Fruit fly (Drosophila melanogaster) whole organism, embryonic: Measurements from ENCODE around the gene CG14820.
A peak's percentile ranks its signal among the peaks of the same experiment; 100 is the strongest.

Source experiments
- ATbp ChIP-seq: fragments of 200-800 bp; sonication (Bioruptor generic); optimal IDR thresholded peaks from 2 replicates; lab custom pipeline; 2017; ENCODE audit warnings: missing biosample characterization, mild to moderate bottlenecking, missing genetic modification characterization, missing genetic modification reagents
- Bgb ChIP-seq: fragments of 200-800 bp; sonication (Bioruptor generic); IDR thresholded peaks from 2 replicates; pipeline ENCODE4 v1.3.6; 2022; ENCODE audit warnings: missing biosample characterization, missing genetic modification characterization; ENCODE audit not compliant: partially characterized antibody
- CG12744 ChIP-seq: fragments of 200-800 bp; sonication (Bioruptor generic); optimal IDR thresholded peaks from 2 replicates; lab custom pipeline; 2016; ENCODE audit warnings: missing biosample characterization, missing genetic modification characterization
- CG13123 ChIP-seq: fragments of 200-800 bp; sonication (Bioruptor generic); optimal IDR thresholded peaks from 2 replicates; lab custom pipeline; 2016; ENCODE audit warnings: missing biosample characterization, missing genetic modification characterization
- CG15011 ChIP-seq: fragments of 200-800 bp; sonication (Bioruptor generic); optimal IDR thresholded peaks from 3 replicates; lab custom pipeline; 2018; ENCODE audit warnings: missing biosample characterization, mild to moderate bottlenecking, missing genetic modification characterization
- CG1603 ChIP-seq: fragments of 200-800 bp; sonication (Bioruptor generic); optimal IDR thresholded peaks from 2 replicates; lab custom pipeline; 2019; ENCODE audit warnings: missing biosample characterization, mild to moderate bottlenecking, missing genetic modification characterization, moderate library complexity
- CG17359 ChIP-seq: fragments of 200-800 bp; sonication (Bioruptor generic); optimal IDR thresholded peaks from 3 replicates; lab custom pipeline; 2018; ENCODE audit warnings: missing biosample characterization, mild to moderate bottlenecking, missing genetic modification characterization, moderate library complexity
- CG17612 ChIP-seq: fragments of 200-800 bp; sonication (Bioruptor generic); IDR thresholded peaks from 2 replicates; pipeline ENCODE4 v1.3.6; 2022; ENCODE audit warnings: missing biosample characterization, missing genetic modification characterization
- CG18262 ChIP-seq: fragments of 200-800 bp; optimal IDR thresholded peaks from 3 replicates; lab custom pipeline; 2019; ENCODE audit warnings: missing biosample characterization, mild to moderate bottlenecking, missing genetic modification characterization, moderate library complexity
- CG2678 ChIP-seq: fragments of 200-800 bp; sonication (Bioruptor generic); optimal IDR thresholded peaks from 3 replicates; lab custom pipeline; 2019; ENCODE audit warnings: missing biosample characterization, mild to moderate bottlenecking, missing genetic modification characterization, moderate library complexity
- CG34224 ChIP-seq: fragments of 200-800 bp; sonication (Bioruptor generic); IDR thresholded peaks from 3 replicates; pipeline ENCODE4 v1.3.6; 2022; ENCODE audit warnings: missing biosample characterization, missing genetic modification characterization; ENCODE audit not compliant: partially characterized antibody
- CG6175 ChIP-seq: fragments of 200-800 bp; sonication (Bioruptor generic); IDR thresholded peaks from 3 replicates; pipeline ENCODE4 v1.3.6; 2022; ENCODE audit warnings: missing biosample characterization, missing genetic modification characterization
- CG7357 ChIP-seq: fragments of 200-800 bp; sonication (Bioruptor generic); IDR thresholded peaks from 3 replicates; pipeline ENCODE4 v1.3.6; 2022; ENCODE audit warnings: missing biosample characterization, missing genetic modification characterization
- CG9797 ChIP-seq: fragments of 200-800 bp; sonication (Bioruptor generic); optimal IDR thresholded peaks from 3 replicates; lab custom pipeline; 2018; ENCODE audit warnings: missing biosample characterization, mild to moderate bottlenecking, missing genetic modification characterization
- CrebB ChIP-seq: fragments of 200-800 bp; sonication (Bioruptor generic); optimal IDR thresholded peaks from 3 replicates; lab custom pipeline; 2018; ENCODE audit warnings: missing biosample characterization, mild to moderate bottlenecking, missing genetic modification characterization
- Dip3 ChIP-seq: fragments of 200-800 bp; sonication (Bioruptor generic); optimal IDR thresholded peaks from 3 replicates; lab custom pipeline; 2016; ENCODE audit warnings: missing biosample characterization, missing genetic modification characterization
- Fer1 ChIP-seq: fragments of 200-800 bp; sonication (Bioruptor generic); optimal IDR thresholded peaks from 2 replicates; lab custom pipeline; 2017; ENCODE audit warnings: missing biosample characterization, mild to moderate bottlenecking, missing genetic modification characterization
- Gug ChIP-seq: fragments of 200-800 bp; sonication (Bioruptor generic); IDR thresholded peaks from 4 replicates; pipeline ENCODE4 v1.3.6; 2022; ENCODE audit warnings: missing biosample characterization, missing genetic modification characterization
- HHEX ChIP-seq: fragments of 200-800 bp; sonication (Bioruptor generic); optimal IDR thresholded peaks from 3 replicates; lab custom pipeline; 2017; ENCODE audit warnings: missing biosample characterization, mild to moderate bottlenecking, missing genetic modification characterization, missing genetic modification reagents
- HLH4C ChIP-seq: fragments of 200-800 bp; sonication (Bioruptor generic); IDR thresholded peaks from 3 replicates; pipeline ENCODE4 v1.3.6; 2022; ENCODE audit warnings: missing biosample characterization, missing genetic modification characterization; ENCODE audit not compliant: partially characterized antibody
- Mad ChIP-seq: fragments of 200-800 bp; sonication (Bioruptor generic); optimal IDR thresholded peaks from 2 replicates; lab custom pipeline; 2016; ENCODE audit warnings: missing biosample characterization, missing genetic modification characterization
- Max ChIP-seq: fragments of 200-800 bp; sonication (Bioruptor generic); optimal IDR thresholded peaks from 2 replicates; lab custom pipeline; 2016; ENCODE audit warnings: missing biosample characterization, mild to moderate bottlenecking, missing genetic modification characterization
- Neu2 ChIP-seq: fragments of 200-800 bp; sonication (Bioruptor generic); optimal IDR thresholded peaks from 3 replicates; lab custom pipeline; 2016; ENCODE audit warnings: missing biosample characterization, missing genetic modification characterization, borderline replicate concordance
- Opbp ChIP-seq: fragments of 200-800 bp; sonication (Bioruptor generic); IDR thresholded peaks from 3 replicates; pipeline ENCODE4 v1.3.6; 2022; ENCODE audit warnings: missing biosample characterization, missing genetic modification characterization; ENCODE audit not compliant: partially characterized antibody
- Pdp1 ChIP-seq, 2 experiments: fragments of 200-800 bp; sonication (Bioruptor generic); optimal IDR thresholded peaks; 3 replicates each; lab custom pipeline; 2016; ENCODE audit warnings: missing biosample characterization in 2 of 2, missing genetic modification characterization in 2 of 2, mild to moderate bottlenecking in 1 of 2, moderate library complexity in 1 of 2
- Ptx1 ChIP-seq: fragments of 200-800 bp; sonication (Bioruptor generic); IDR thresholded peaks from 2 replicates; pipeline ENCODE4 v1.3.6; 2022; ENCODE audit warnings: missing biosample characterization, missing genetic modification characterization
- Sry-δ ChIP-seq: fragments of 200-800 bp; sonication (Bioruptor generic); optimal IDR thresholded peaks from 2 replicates; lab custom pipeline; 2016; ENCODE audit warnings: missing biosample characterization, missing genetic modification characterization
- ci ChIP-seq: fragments of 200-800 bp; sonication (Bioruptor generic); IDR thresholded peaks from 3 replicates; pipeline ENCODE4 v1.3.6; 2022; ENCODE audit warnings: missing biosample characterization, missing genetic modification characterization
- croc ChIP-seq: fragments of 200-800 bp; sonication (Bioruptor generic); conservative IDR thresholded peaks from 3 replicates; pipeline ENCODE4 v1.3.6; 2022; ENCODE audit warnings: missing biosample characterization, missing genetic modification characterization
- cwo ChIP-seq: fragments of 200-800 bp; sonication (Bioruptor generic); optimal IDR thresholded peaks from 3 replicates; lab custom pipeline; 2017; ENCODE audit warnings: missing biosample characterization, missing genetic modification characterization, mild to moderate bottlenecking, moderate library complexity, missing genetic modification reagents
- dati ChIP-seq: fragments of 200-800 bp; sonication (Bioruptor generic); IDR thresholded peaks from 2 replicates; pipeline ENCODE4 v1.3.6; 2022; ENCODE audit warnings: missing biosample characterization, missing genetic modification characterization
- dpn ChIP-seq, 2 experiments: fragments of 200-800 bp; sonication (Bioruptor generic); optimal IDR thresholded peaks; 3 replicates each; lab custom pipeline; 2016; ENCODE audit warnings: missing biosample characterization in 2 of 2, missing genetic modification characterization in 2 of 2
- eve ChIP-seq, 2 experiments: fragments of >200 bp; optimal IDR thresholded peaks; 2 replicates each; lab custom pipeline; 2017; ENCODE audit warnings: missing biosample characterization in 2 of 2, missing genetic modification characterization in 2 of 2
- grn ChIP-seq: fragments of 200-800 bp; sonication (Bioruptor generic); optimal IDR thresholded peaks from 3 replicates; lab custom pipeline; 2017; ENCODE audit warnings: missing biosample characterization, missing genetic modification characterization
- gsb-n ChIP-seq: fragments of 200-800 bp; sonication (Bioruptor generic); optimal IDR thresholded peaks from 3 replicates; lab custom pipeline; 2018; ENCODE audit warnings: missing biosample characterization, mild to moderate bottlenecking, missing genetic modification characterization
- knrl ChIP-seq: fragments of 200-800 bp; sonication (Bioruptor generic); IDR thresholded peaks from 3 replicates; pipeline ENCODE4 v1.3.6; 2022; ENCODE audit warnings: missing biosample characterization, missing genetic modification characterization; ENCODE audit not compliant: partially characterized antibody
- mld ChIP-seq: fragments of 200-800 bp; sonication (Bioruptor generic); IDR thresholded peaks from 3 replicates; pipeline ENCODE4 v1.3.6; 2022; ENCODE audit warnings: missing biosample characterization, missing genetic modification characterization; ENCODE audit not compliant: partially characterized antibody
- nerfin-1 ChIP-seq: fragments of 200-800 bp; sonication (Bioruptor generic); optimal IDR thresholded peaks from 3 replicates; lab custom pipeline; 2019; ENCODE audit warnings: missing biosample characterization, mild to moderate bottlenecking, missing genetic modification characterization, moderate library complexity
- nmo ChIP-seq: fragments of 200-800 bp; sonication (Bioruptor generic); optimal IDR thresholded peaks from 2 replicates; lab custom pipeline; 2018; ENCODE audit warnings: missing biosample characterization, mild to moderate bottlenecking, missing genetic modification characterization, moderate library complexity
- pb ChIP-seq: fragments of 200-800 bp; sonication (Bioruptor generic); optimal IDR thresholded peaks from 3 replicates; lab custom pipeline; 2016; ENCODE audit warnings: missing biosample characterization, missing genetic modification characterization
- so ChIP-seq: fragments of 200-800 bp; sonication (Bioruptor generic); IDR thresholded peaks from 3 replicates; pipeline ENCODE4 v1.3.6; 2022; ENCODE audit warnings: missing biosample characterization, missing genetic modification characterization
- sqz ChIP-seq: fragments of 200-800 bp; sonication (Bioruptor generic); optimal IDR thresholded peaks from 3 replicates; lab custom pipeline; 2018; ENCODE audit warnings: missing biosample characterization, mild to moderate bottlenecking, missing genetic modification characterization
- tll ChIP-seq, 2 experiments: fragments of 200-800 bp in 1 of 2; fragments of >200 bp in 1 of 2; sonication (Bioruptor generic) in 1 of 2; optimal IDR thresholded peaks; 2 replicates each; lab custom pipeline; 2017 to 2019; ENCODE audit warnings: missing biosample characterization in 2 of 2, missing genetic modification characterization in 2 of 2, mild to moderate bottlenecking in 1 of 2, moderate library complexity in 1 of 2
- tna ChIP-seq: fragments of 200-800 bp; sonication (Bioruptor generic); IDR thresholded peaks from 2 replicates; pipeline ENCODE4 v1.3.6; 2022; ENCODE audit warnings: missing biosample characterization, missing genetic modification characterization; ENCODE audit not compliant: partially characterized antibody
- unc-4 ChIP-seq: fragments of 200-800 bp; sonication (Bioruptor generic); IDR thresholded peaks from 2 replicates; pipeline ENCODE4 v1.3.6; 2022; ENCODE audit warnings: missing biosample characterization, missing genetic modification characterization; ENCODE audit not compliant: partially characterized antibody
- zen ChIP-seq: fragments of 200-800 bp; sonication (Bioruptor generic); optimal IDR thresholded peaks from 3 replicates; lab custom pipeline; 2018; ENCODE audit warnings: missing biosample characterization, mild to moderate bottlenecking, missing genetic modification characterization, moderate library complexity
- zfh1 ChIP-seq: fragments of 200-800 bp; sonication (Bioruptor generic); IDR thresholded peaks from 3 replicates; pipeline ENCODE4 v1.3.6; 2022; ENCODE audit warnings: missing biosample characterization, missing genetic modification characterization

The CG14820 gene

DNA sequence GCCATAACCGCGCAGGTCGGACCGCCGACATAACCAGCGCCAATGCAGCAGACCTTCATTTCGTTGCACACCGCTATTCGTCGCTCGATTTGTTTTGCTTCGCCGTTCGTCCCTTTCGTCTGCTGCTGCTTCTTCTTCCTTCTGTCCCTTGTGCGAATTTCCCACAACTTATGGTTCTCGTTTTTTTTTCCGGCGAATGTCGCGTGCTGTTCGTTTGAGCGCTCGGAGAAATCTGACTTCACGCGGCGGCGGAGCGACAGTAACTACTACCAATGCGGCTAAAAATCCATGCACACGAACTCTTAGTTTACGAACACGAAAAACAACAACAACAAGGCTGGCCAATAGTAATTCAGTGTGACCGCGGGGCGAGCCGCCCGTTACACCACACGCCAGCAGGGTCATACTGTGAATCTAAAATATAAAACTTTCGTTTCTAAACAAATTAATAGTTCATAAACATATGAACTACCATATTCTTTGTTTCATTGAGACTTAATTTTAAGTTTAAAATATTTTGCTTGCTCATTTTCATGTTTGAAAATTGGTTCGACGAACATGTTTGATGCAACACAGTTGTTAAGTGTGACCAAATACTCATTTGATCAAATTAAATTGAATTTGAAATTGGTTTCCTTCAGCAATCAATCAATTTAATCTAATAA is 31.9 kb downstream of the CG14820 start, which contains the start of gene sgl (continued):
- TF ChIP-seq CG17612 (no peak), CG7357 (GFP tag; lab: Robert Waterston, UW) (no peak), CG18262 (peak; percentile 41), grn (GFP tag; lab: Kevin White, UChicago) (no peak), Opbp (GFP tag; lab: Robert Waterston, UW) (peak; percentile 76), so (GFP tag; lab: Robert Waterston, UW) (0 out of 3 replicates have a peak, but pooled peaks have one; percentile 41), unc-4 (GFP tag; lab: Robert Waterston, UW) (peak; percentile 48; the same call in 1 of the 2 replicates), CG1603 (tag; lab: Kevin White, UChicago) (peak; percentile 38), eve (GFP tag; optimal IDR thresholded peaks at IDR 0.05; lab: Kevin White, UChicago) (no peak), zen (tag; lab: Kevin White, UChicago) (peak; percentile 30), dpn (GFP tag; optimal IDR thresholded peaks at IDR 0.05; lab: Kevin White, UChicago) (peak in 1 of 2 experiments; percentile 42), Sry-δ (GFP tag; lab: Kevin White, UChicago) (peak; percentile 13), dati (GFP tag; lab: Robert Waterston, UW) (no peak), Dip3 (GFP tag; lab: Kevin White, UChicago) (peak; percentile 16), zfh1 (GFP tag; lab: Robert Waterston, UW) (peak; percentile 36; the same call in 1 of the 3 replicates), gsb-n (tag; lab: Kevin White, UChicago) (peak; percentile 15), tna (GFP tag; lab: Robert Waterston, UW) (no peak; the same call in 1 of the 2 replicates), Fer1 (GFP tag; lab: Kevin White, UChicago) (peak; percentile 73), pb (GFP tag; lab: Kevin White, UChicago) (peak; percentile 38), mld (GFP tag; lab: Robert Waterston, UW) (0 out of 3 replicates have a peak, but pooled peaks have one; percentile 66), Pdp1 (GFP tag; optimal IDR thresholded peaks at IDR 0.05; lab: Kevin White, UChicago) (peak; percentile 4 to 45), CG34224 (GFP tag; lab: Robert Waterston, UW) (peak; percentile 72; the same call in 2 of the 3 replicates), tll (GFP tag; optimal IDR thresholded peaks at IDR 0.05; lab: Kevin White, UChicago) (peak in 1 of 2 experiments; percentile 53), CG2678 (peak; percentile 51), nmo (GFP tag; lab: Kevin White, UChicago) (peak; percentile 23), Bgb (GFP tag; lab: Robert Waterston, UW) (peak; percentile 62; the same call in 1 of the 2 replicates), CG9797 (GFP tag; lab: Kevin White, UChicago) (peak; percentile 99), Max (no peak), CG17359 (tag; lab: Kevin White, UChicago) (peak; percentile 26), ATbp (GFP tag; lab: Kevin White, UChicago) (peak; percentile 5), Ptx1 (no peak), CG12744 (GFP tag; lab: Kevin White, UChicago) (peak; percentile 0), cwo (GFP tag; lab: Kevin White, UChicago) (peak; percentile 53), HLH4C (peak; percentile 49; the same call in 1 of the 3 replicates), Mad (GFP tag; lab: Kevin White, UChicago) (peak; percentile 62), Gug (GFP tag; lab: Robert Waterston, UW) (peak; percentile 54; the same call in 2 of the 4 replicates), CG13123 (no peak), CG6175 (GFP tag; lab: Robert Waterston, UW) (no peak), croc (GFP tag; lab: Robert Waterston, UW) (no peak), CrebB (tag; lab: Kevin White, UChicago) (peak; percentile 22), ci (GFP tag; lab: Robert Waterston, UW) (peak; percentile 76), CG15011 (GFP tag; lab: Kevin White, UChicago) (no peak), sqz (GFP tag; lab: Kevin White, UChicago) (peak; percentile 81), Neu2 (no peak), nerfin-1 (tag; lab: Kevin White, UChicago) (peak; percentile 78), HHEX (GFP tag; lab: Kevin White, UChicago) (peak; percentile 39), knrl (GFP tag; lab: Robert Waterston, UW) (peak; percentile 34; the same call in 1 of the 3 replicates)
